Fruit fly (Drosophila melanogaster) whole organism, embryonic: ENCODE data around the gene CG10089.

ENCODE experiments used
- Adf1 ChIP-seq: fragments of 200-800 bp; sonication (Bioruptor generic); IDR thresholded peaks from 2 replicates; pipeline ENCODE4 v1.3.6; 2022; ENCODE audit warnings: missing biosample characterization, missing genetic modification characterization
- Aef1 ChIP-seq: fragments of 200-800 bp; sonication (Bioruptor generic); IDR thresholded peaks from 3 replicates; pipeline ENCODE4 v1.3.6; 2022; ENCODE audit warnings: missing biosample characterization, missing genetic modification characterization
- Atf-2 ChIP-seq: fragments of 200-800 bp; sonication (Bioruptor generic); optimal IDR thresholded peaks from 2 replicates; lab custom pipeline; 2016; ENCODE audit warnings: missing biosample characterization, missing genetic modification characterization
- Awh ChIP-seq: fragments of 200-800 bp; sonication (Bioruptor generic); IDR thresholded peaks from 2 replicates; pipeline ENCODE4, ENCODE4 v1.3.6; 2022; ENCODE audit warnings: missing biosample characterization, missing genetic modification characterization
- BtbVII ChIP-seq: fragments of 200-800 bp; sonication (Bioruptor generic); optimal IDR thresholded peaks from 3 replicates; lab custom pipeline; 2017; ENCODE audit warnings: missing biosample characterization, mild to moderate bottlenecking, missing genetic modification characterization
- CG10543 ChIP-seq: fragments of 200-800 bp; sonication (Bioruptor generic); optimal IDR thresholded peaks from 3 replicates; lab custom pipeline; 2017; ENCODE audit warnings: missing biosample characterization, mild to moderate bottlenecking, missing genetic modification characterization, moderate library complexity
- CG12769 ChIP-seq: fragments of 200-800 bp; sonication (Bioruptor generic); optimal IDR thresholded peaks from 2 replicates; lab custom pipeline; 2019; ENCODE audit warnings: missing biosample characterization, mild to moderate bottlenecking, missing genetic modification characterization, moderate library complexity
- CG30431 ChIP-seq: fragments of 200-800 bp; sonication (Bioruptor generic); optimal IDR thresholded peaks from 2 replicates; lab custom pipeline; 2017; ENCODE audit warnings: missing biosample characterization, missing genetic modification characterization
- CG34224 ChIP-seq: fragments of 200-800 bp; sonication (Bioruptor generic); IDR thresholded peaks from 3 replicates; pipeline ENCODE4 v1.3.6; 2022; ENCODE audit warnings: missing biosample characterization, missing genetic modification characterization; ENCODE audit not compliant: partially characterized antibody
- CG34376 ChIP-seq: fragments of 200-800 bp; sonication (Bioruptor generic); optimal IDR thresholded peaks from 2 replicates; lab custom pipeline; 2018; ENCODE audit warnings: missing biosample characterization, mild to moderate bottlenecking, missing genetic modification characterization
- CG34422 ChIP-seq: fragments of 200-800 bp; sonication (Bioruptor generic); IDR thresholded peaks from 3 replicates; pipeline ENCODE4 v1.3.6; 2022; ENCODE audit warnings: missing biosample characterization, missing genetic modification characterization
- CG7357 ChIP-seq: fragments of 200-800 bp; sonication (Bioruptor generic); IDR thresholded peaks from 3 replicates; pipeline ENCODE4 v1.3.6; 2022; ENCODE audit warnings: missing biosample characterization, missing genetic modification characterization
- CG7839 ChIP-seq: fragments of 200-800 bp; sonication (Bioruptor generic); optimal IDR thresholded peaks from 3 replicates; lab custom pipeline; 2018; ENCODE audit warnings: missing biosample characterization, mild to moderate bottlenecking, missing genetic modification characterization, moderate library complexity
- CG7987 ChIP-seq: fragments of 200-800 bp; sonication (Bioruptor generic); optimal IDR thresholded peaks from 2 replicates; lab custom pipeline; 2018; ENCODE audit warnings: missing biosample characterization, mild to moderate bottlenecking, missing genetic modification characterization, moderate library complexity
- Chrac-16 ChIP-seq: fragments of 200-800 bp; sonication (Bioruptor generic); optimal IDR thresholded peaks from 3 replicates; lab custom pipeline; 2016; ENCODE audit warnings: missing biosample characterization, missing genetic modification characterization
- Deaf1 ChIP-seq: fragments of 200-800 bp; optimal IDR thresholded peaks from 3 replicates; lab custom pipeline; 2019; ENCODE audit warnings: missing biosample characterization, mild to moderate bottlenecking, missing genetic modification characterization, moderate library complexity
- Dip3 ChIP-seq: fragments of 200-800 bp; sonication (Bioruptor generic); optimal IDR thresholded peaks from 3 replicates; lab custom pipeline; 2016; ENCODE audit warnings: missing biosample characterization, missing genetic modification characterization
- GATAe ChIP-seq: fragments of 200-800 bp; sonication (Bioruptor generic); conservative IDR thresholded peaks from 2 replicates; pipeline ENCODE4 v1.3.6; 2022; ENCODE audit warnings: missing biosample characterization, missing genetic modification characterization
- HLH3B ChIP-seq: fragments of 200-800 bp; sonication (Bioruptor generic); IDR thresholded peaks from 2 replicates; pipeline ENCODE4 v1.3.6; 2022; ENCODE audit warnings: missing biosample characterization, missing genetic modification characterization
- HLH4C ChIP-seq: fragments of 200-800 bp; sonication (Bioruptor generic); IDR thresholded peaks from 3 replicates; pipeline ENCODE4 v1.3.6; 2022; ENCODE audit warnings: missing biosample characterization, missing genetic modification characterization; ENCODE audit not compliant: partially characterized antibody
- Hsf ChIP-seq: fragments of 200-800 bp; sonication (Bioruptor generic); optimal IDR thresholded peaks from 3 replicates; lab custom pipeline; 2016; ENCODE audit warnings: missing biosample characterization, missing genetic modification characterization
- Lim3 ChIP-seq: fragments of 200-800 bp; sonication (Bioruptor generic); IDR thresholded peaks from 2 replicates; pipeline ENCODE4 v1.3.6; 2022; ENCODE audit warnings: missing biosample characterization, missing genetic modification characterization
- MTF-1 ChIP-seq: fragments of 200-800 bp; sonication (Bioruptor generic); optimal IDR thresholded peaks from 2 replicates; lab custom pipeline; 2018; ENCODE audit warnings: missing biosample characterization, mild to moderate bottlenecking, missing genetic modification characterization, borderline replicate concordance
- Mad ChIP-seq: fragments of 200-800 bp; sonication (Bioruptor generic); optimal IDR thresholded peaks from 2 replicates; lab custom pipeline; 2016; ENCODE audit warnings: missing biosample characterization, missing genetic modification characterization
- NC2α ChIP-seq: fragments of 200-800 bp; sonication (Bioruptor generic); optimal IDR thresholded peaks from 2 replicates; lab custom pipeline; 2016; ENCODE audit warnings: missing biosample characterization, missing genetic modification characterization
- Poxn ChIP-seq: fragments of 200-800 bp; sonication (Bioruptor generic); IDR thresholded peaks from 2 replicates; pipeline ENCODE4 v1.3.6; 2022; ENCODE audit warnings: missing biosample characterization, missing genetic modification characterization
- Six4 ChIP-seq: fragments of 200-800 bp; sonication (Bioruptor generic); optimal IDR thresholded peaks from 2 replicates; lab custom pipeline; 2016; ENCODE audit warnings: missing biosample characterization, missing genetic modification characterization
- Stat92E ChIP-seq, 3 experiments: fragments of >200 bp in 2 of 3; fragments of 200-800 bp in 1 of 3; sonication (Bioruptor generic) in 1 of 3; optimal IDR thresholded peaks; 2 replicates each; lab custom pipeline; 2017 to 2019; ENCODE audit warnings: missing biosample characterization in 3 of 3, missing genetic modification characterization in 3 of 3, mild to moderate bottlenecking in 1 of 3, moderate library complexity in 1 of 3
- ash1 ChIP-seq: fragments of 200-800 bp; sonication (Bioruptor generic); optimal IDR thresholded peaks from 2 replicates; lab custom pipeline; 2018; ENCODE audit warnings: missing biosample characterization, mild to moderate bottlenecking, missing genetic modification characterization
- br ChIP-seq: fragments of >200 bp; optimal IDR thresholded peaks from 2 replicates; lab custom pipeline; 2017
- cg ChIP-seq: fragments of 200-800 bp; sonication (Bioruptor generic); optimal IDR thresholded peaks from 3 replicates; lab custom pipeline; 2019; ENCODE audit warnings: missing biosample characterization, mild to moderate bottlenecking, missing genetic modification characterization, moderate library complexity
- corto ChIP-seq: fragments of 200-800 bp; sonication (Bioruptor generic); optimal IDR thresholded peaks from 2 replicates; lab custom pipeline; 2016; ENCODE audit warnings: missing biosample characterization, mild to moderate bottlenecking, missing genetic modification characterization, moderate library complexity
- da ChIP-seq: fragments of 200-800 bp; sonication (Bioruptor generic); optimal IDR thresholded peaks from 2 replicates; lab custom pipeline; 2016; ENCODE audit warnings: missing biosample characterization, missing genetic modification characterization
- ems ChIP-seq: fragments of 200-800 bp; sonication (Bioruptor generic); optimal IDR thresholded peaks from 3 replicates; lab custom pipeline; 2016; ENCODE audit warnings: missing biosample characterization, missing genetic modification characterization
- fd102C ChIP-seq: fragments of 200-800 bp; sonication (Bioruptor generic); optimal IDR thresholded peaks from 2 replicates; lab custom pipeline; 2018; ENCODE audit warnings: missing biosample characterization, mild to moderate bottlenecking, missing genetic modification characterization, moderate library complexity
- ftz-f1 ChIP-seq: fragments of 200-800 bp; sonication (Bioruptor generic); optimal IDR thresholded peaks from 2 replicates; lab custom pipeline; 2016; ENCODE audit warnings: missing biosample characterization, missing genetic modification characterization
- gfzf ChIP-seq: fragments of 200-800 bp; sonication (Bioruptor generic); optimal IDR thresholded peaks from 2 replicates; lab custom pipeline; 2016; ENCODE audit warnings: missing biosample characterization, mild to moderate bottlenecking, missing genetic modification characterization, moderate library complexity
- gro ChIP-seq: fragments of 200-800 bp; sonication (Bioruptor generic); optimal IDR thresholded peaks from 2 replicates; lab custom pipeline; 2016; ENCODE audit warnings: missing biosample characterization, missing genetic modification characterization
- kah ChIP-seq: fragments of 200-800 bp; sonication (Bioruptor generic); optimal IDR thresholded peaks from 2 replicates; lab custom pipeline; 2018; ENCODE audit warnings: missing biosample characterization, mild to moderate bottlenecking, missing genetic modification characterization
- knrl ChIP-seq: fragments of 200-800 bp; sonication (Bioruptor generic); IDR thresholded peaks from 3 replicates; pipeline ENCODE4 v1.3.6; 2022; ENCODE audit warnings: missing biosample characterization, missing genetic modification characterization; ENCODE audit not compliant: partially characterized antibody
- lbe ChIP-seq: fragments of 200-800 bp; sonication (Bioruptor generic); optimal IDR thresholded peaks from 2 replicates; lab custom pipeline; 2016; ENCODE audit warnings: missing biosample characterization, mild to moderate bottlenecking, missing genetic modification characterization
- nom ChIP-seq: fragments of 200-800 bp; sonication (Bioruptor generic); optimal IDR thresholded peaks from 2 replicates; lab custom pipeline; 2017; ENCODE audit warnings: missing biosample characterization, missing genetic modification characterization, mild to moderate bottlenecking, moderate library complexity, missing genetic modification reagents
- oc ChIP-seq: fragments of 200-800 bp; sonication (Bioruptor generic); optimal IDR thresholded peaks from 2 replicates; lab custom pipeline; 2018; ENCODE audit warnings: missing biosample characterization, mild to moderate bottlenecking, missing genetic modification characterization, moderate library complexity
- org-1 ChIP-seq: fragments of 200-800 bp; sonication (Bioruptor generic); optimal IDR thresholded peaks from 2 replicates; lab custom pipeline; 2017; ENCODE audit warnings: missing biosample characterization, missing genetic modification characterization
- pros ChIP-seq: fragments of 200-800 bp; sonication (Bioruptor generic); optimal IDR thresholded peaks from 3 replicates; lab custom pipeline; 2019; ENCODE audit warnings: missing biosample characterization, mild to moderate bottlenecking, missing genetic modification characterization, moderate library complexity
- row ChIP-seq: fragments of 200-800 bp; sonication (Bioruptor generic); IDR thresholded peaks from 3 replicates; pipeline ENCODE4 v1.3.6; 2022; ENCODE audit warnings: missing biosample characterization, missing genetic modification characterization
- sd ChIP-seq: fragments of 200-800 bp; sonication (Bioruptor generic); optimal IDR thresholded peaks from 3 replicates; lab custom pipeline; 2018; ENCODE audit warnings: missing biosample characterization, mild to moderate bottlenecking, missing genetic modification characterization, moderate library complexity
- sug ChIP-seq: fragments of 200-800 bp; optimal IDR thresholded peaks from 2 replicates; lab custom pipeline; 2019; ENCODE audit warnings: missing biosample characterization, mild to moderate bottlenecking, missing genetic modification characterization, moderate library complexity
- twi ChIP-seq: fragments of 200-800 bp; optimal IDR thresholded peaks from 2 replicates; lab custom pipeline; 2019; ENCODE audit warnings: missing biosample characterization, mild to moderate bottlenecking, missing genetic modification characterization, moderate library complexity
- yki ChIP-seq: fragments of >200 bp; optimal IDR thresholded peaks from 3 replicates; lab custom pipeline; 2018

CG10089 gene

dm6 chr3L:13519555-13520284, 45.1 kb upstream of the CG10089 start, which contains the start of gene CG10710 (continued):
- TF ChIP-seq row (GFP tag; lab: Robert Waterston, UW): peak; percentile 43; the same call in 1 of the 3 replicates
- TF ChIP-seq CG34422 (GFP tag; lab: Robert Waterston, UW): no peak
- TF ChIP-seq br (lab: Kevin White, UChicago): no peak
- TF ChIP-seq Dip3 (GFP tag; lab: Kevin White, UChicago): no peak
- TF ChIP-seq CG10543 (GFP tag; lab: Kevin White, UChicago): peak; percentile 88
- no peak for TF ChIP-seq Awh (GFP tag; lab: Robert Waterston, UW)
- peak; percentile 82 for TF ChIP-seq sd (tag; lab: Kevin White, UChicago)
- no peak for TF ChIP-seq CG7987 (GFP tag; lab: Kevin White, UChicago)
- no peak for TF ChIP-seq ash1 (GFP tag; lab: Kevin White, UChicago)
- TF ChIP-seq CG12769 (tag; lab: Kevin White, UChicago): peak; percentile 76
- no peak for TF ChIP-seq da
- TF ChIP-seq Hsf (GFP tag; lab: Kevin White, UChicago): no peak
- TF ChIP-seq twi (tag; lab: Kevin White, UChicago): no peak
- TF ChIP-seq Adf1 (GFP tag; lab: Robert Waterston, UW): peak; percentile 28; the same call in 1 of the 2 replicates
- no peak for TF ChIP-seq Six4
- no peak for TF ChIP-seq pros
- no peak for TF ChIP-seq gro (GFP tag; lab: Kevin White, UChicago)
- TF ChIP-seq Mad (GFP tag; lab: Kevin White, UChicago): no peak
- no peak for TF ChIP-seq CG7357 (GFP tag; lab: Robert Waterston, UW)
- TF ChIP-seq HLH4C (GFP tag; lab: Robert Waterston, UW): no peak
- no peak for TF ChIP-seq GATAe
- TF ChIP-seq org-1 (GFP tag; lab: Kevin White, UChicago): no peak
- no peak for TF ChIP-seq Stat92E (GFP tag; optimal IDR thresholded peaks at IDR 0.05; lab: Kevin White, UChicago)
- no peak for TF ChIP-seq CG34224 (GFP tag; lab: Robert Waterston, UW)
- TF ChIP-seq Lim3 (GFP tag; lab: Robert Waterston, UW): no peak
- no peak for TF ChIP-seq CG30431 (GFP tag; lab: Kevin White, UChicago)
- TF ChIP-seq Aef1 (GFP tag; lab: Robert Waterston, UW): no peak
- peak; percentile 65 for TF ChIP-seq Deaf1
- TF ChIP-seq knrl (GFP tag; lab: Robert Waterston, UW): 0 out of 3 replicates have a peak, but pooled peaks have one; percentile 8
- no peak for TF ChIP-seq ems (GFP tag; lab: Kevin White, UChicago)
- no peak for TF ChIP-seq corto (GFP tag; lab: Kevin White, UChicago)
- TF ChIP-seq CG34376 (GFP tag; lab: Kevin White, UChicago): no peak
- TF ChIP-seq HLH3B (GFP tag; lab: Robert Waterston, UW): no peak
- TF ChIP-seq ftz-f1 (GFP tag; lab: Kevin White, UChicago): no peak
- no peak for TF ChIP-seq Atf-2 (GFP tag; lab: Kevin White, UChicago)
- TF ChIP-seq cg (GFP tag; lab: Kevin White, UChicago): no peak
- TF ChIP-seq yki (lab: Kevin White, UChicago): no peak
- peak; percentile 87 for TF ChIP-seq kah (GFP tag; lab: Kevin White, UChicago)
- no peak for TF ChIP-seq oc
- TF ChIP-seq fd102C (GFP tag; lab: Kevin White, UChicago): no peak
- TF ChIP-seq CG7839 (tag; lab: Kevin White, UChicago): no peak
- no peak for TF ChIP-seq gfzf (GFP tag; lab: Kevin White, UChicago)
- no peak for TF ChIP-seq sug
- TF ChIP-seq BtbVII (GFP tag; lab: Kevin White, UChicago): no peak
- TF ChIP-seq MTF-1 (GFP tag; lab: Kevin White, UChicago): no peak
- TF ChIP-seq Poxn: no peak
- TF ChIP-seq nom (GFP tag; lab: Kevin White, UChicago): no peak
- TF ChIP-seq lbe (GFP tag; lab: Kevin White, UChicago): no peak
- TF ChIP-seq Chrac-16 (GFP tag; lab: Kevin White, UChicago): no peak
- TF ChIP-seq NC2α (GFP tag; lab: Kevin White, UChicago): no peak
